Fruit fly (Drosophila melanogaster): ENCODE results near the gene Cbl.

Cbl gene

DNA sequence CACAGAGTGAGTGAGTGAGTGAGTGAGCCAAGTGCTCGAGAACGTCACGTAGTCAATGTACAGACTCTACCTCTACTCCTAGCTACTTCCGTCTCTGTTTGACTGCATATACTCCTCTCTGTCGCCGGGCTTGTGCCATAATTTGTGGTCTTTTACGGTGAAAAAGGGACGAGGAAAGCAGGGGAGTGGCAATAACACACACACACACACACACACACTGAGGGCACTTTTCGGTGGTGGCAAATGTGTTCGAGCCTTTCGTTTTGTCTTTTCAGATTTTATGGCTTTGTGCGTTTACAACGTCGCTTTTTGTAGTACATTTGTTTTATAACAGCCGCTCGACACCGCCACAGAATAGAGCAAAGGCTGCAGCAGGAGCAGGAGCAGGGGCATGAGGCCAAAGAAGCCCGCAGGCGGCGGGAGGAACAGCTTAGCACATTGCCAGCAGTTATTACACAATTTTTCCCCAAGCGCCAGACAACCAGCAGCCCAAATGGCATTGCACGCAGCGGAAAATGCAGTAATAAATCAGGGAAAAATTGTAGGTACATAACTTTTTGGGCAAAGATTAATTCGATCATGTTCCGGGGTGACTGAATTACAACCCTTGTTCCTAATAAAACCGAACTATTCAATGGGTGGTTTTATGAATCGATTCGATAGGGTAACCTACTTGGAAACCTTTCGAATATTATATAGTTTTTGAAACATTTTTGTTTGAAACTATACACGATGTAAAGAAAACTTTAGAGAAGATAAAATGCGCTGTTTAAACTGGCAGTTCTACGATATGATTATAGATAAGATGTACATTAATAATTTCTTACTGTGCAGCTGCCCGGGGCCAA lies 34.2 kb downstream of the Cbl start:
- TF ChIP-seq Crg-1 (GFP tag; optimal IDR thresholded peaks at IDR 0.05) = no peak

DNA sequence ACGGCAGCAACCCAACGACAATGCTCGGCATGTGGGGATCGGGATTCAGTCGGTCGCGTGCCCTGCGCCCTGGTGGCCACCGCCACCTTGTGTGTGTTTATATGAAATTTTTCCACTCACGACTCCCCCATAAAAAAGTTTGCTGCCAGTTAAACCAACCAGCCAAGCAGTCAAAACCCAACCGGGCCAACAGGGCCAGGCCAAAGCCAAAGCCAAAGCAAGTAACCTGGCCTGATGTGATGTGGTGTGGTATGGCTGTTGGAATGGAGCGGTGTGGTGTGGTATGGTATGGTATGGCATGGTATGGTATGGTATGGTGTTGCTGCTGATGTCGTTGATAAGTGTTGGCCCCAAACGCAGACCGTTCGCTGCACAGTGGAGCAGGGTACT lies 34.9 kb downstream of the Cbl start:
- TF ChIP-seq pad (GFP tag; optimal IDR thresholded peaks at IDR 0.05) (no peak), toe (GFP tag; optimal IDR thresholded peaks at IDR 0.05) (no peak), Clk (GFP tag; optimal IDR thresholded peaks at IDR 0.05) (no peak), CG14711 (tag; optimal IDR thresholded peaks at IDR 0.05) (no peak), ovo (GFP tag; optimal IDR thresholded peaks at IDR 0.05) (no peak), cnc (optimal IDR thresholded peaks at IDR 0.05) (no peak), CG7045 (GFP tag; optimal IDR thresholded peaks at IDR 0.05) (no peak), Mnt (GFP tag; optimal IDR thresholded peaks at IDR 0.05) (no peak), CG5204 (GFP tag; optimal IDR thresholded peaks at IDR 0.05) (no peak), tj (GFP tag; optimal IDR thresholded peaks at IDR 0.05) (no peak), Hr96 (GFP tag; optimal IDR thresholded peaks at IDR 0.05) (no peak), kay (GFP tag; ENCODE audit: borderline replicate concordance) (no peak), CG1620 (GFP tag; optimal IDR thresholded peaks at IDR 0.05) (no peak)

DNA sequence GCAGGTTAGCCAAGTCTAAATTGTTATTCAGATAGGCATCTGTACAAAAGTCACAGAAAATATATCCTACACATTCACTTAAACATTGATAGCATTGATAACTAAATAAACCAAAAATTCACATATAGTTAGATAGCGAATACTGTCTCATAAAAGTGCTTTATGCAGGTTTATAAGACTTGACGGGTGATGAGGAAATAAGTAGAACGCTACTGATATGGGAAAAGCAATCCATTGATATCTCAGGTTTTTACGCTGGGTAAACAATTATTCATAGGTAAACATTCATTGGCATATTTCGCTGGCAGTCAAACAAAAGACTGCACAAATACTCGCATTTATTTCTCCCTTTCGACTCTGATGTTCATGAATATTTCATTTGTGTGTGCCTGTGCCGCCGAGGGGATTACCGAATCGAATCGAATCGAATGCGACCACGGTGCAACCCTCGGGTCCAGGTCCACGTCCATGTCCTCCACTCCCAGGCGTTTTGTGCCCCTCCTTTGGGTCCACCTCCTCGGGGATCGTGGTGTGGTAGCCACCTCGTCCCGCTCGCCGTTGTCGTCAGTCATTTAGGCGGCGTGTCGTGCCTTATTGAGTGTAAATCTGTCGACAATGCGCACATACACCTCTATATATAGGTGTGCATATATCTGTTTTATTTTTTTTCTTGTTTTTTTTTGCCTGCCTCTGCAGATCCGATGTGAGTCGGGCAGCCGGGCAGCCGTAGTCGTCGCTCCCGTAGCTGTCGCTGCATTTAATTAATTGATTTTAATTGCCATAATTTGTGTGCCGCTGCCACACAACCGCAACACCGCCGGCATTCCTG lies 35.5 kb downstream of the Cbl start:
- peak; percentile 50 for TF ChIP-seq CG12768 (GFP tag; optimal IDR thresholded peaks at IDR 0.05)
- peak; percentile 59 for TF ChIP-seq tj (GFP tag; optimal IDR thresholded peaks at IDR 0.05)
- TF ChIP-seq CG14711 (tag; optimal IDR thresholded peaks at IDR 0.05) = no peak
- peak; percentile 8 for TF ChIP-seq Hr96 (GFP tag; optimal IDR thresholded peaks at IDR 0.05)
- TF ChIP-seq CG11617 (GFP tag; optimal IDR thresholded peaks at IDR 0.05) = no peak

DNA sequence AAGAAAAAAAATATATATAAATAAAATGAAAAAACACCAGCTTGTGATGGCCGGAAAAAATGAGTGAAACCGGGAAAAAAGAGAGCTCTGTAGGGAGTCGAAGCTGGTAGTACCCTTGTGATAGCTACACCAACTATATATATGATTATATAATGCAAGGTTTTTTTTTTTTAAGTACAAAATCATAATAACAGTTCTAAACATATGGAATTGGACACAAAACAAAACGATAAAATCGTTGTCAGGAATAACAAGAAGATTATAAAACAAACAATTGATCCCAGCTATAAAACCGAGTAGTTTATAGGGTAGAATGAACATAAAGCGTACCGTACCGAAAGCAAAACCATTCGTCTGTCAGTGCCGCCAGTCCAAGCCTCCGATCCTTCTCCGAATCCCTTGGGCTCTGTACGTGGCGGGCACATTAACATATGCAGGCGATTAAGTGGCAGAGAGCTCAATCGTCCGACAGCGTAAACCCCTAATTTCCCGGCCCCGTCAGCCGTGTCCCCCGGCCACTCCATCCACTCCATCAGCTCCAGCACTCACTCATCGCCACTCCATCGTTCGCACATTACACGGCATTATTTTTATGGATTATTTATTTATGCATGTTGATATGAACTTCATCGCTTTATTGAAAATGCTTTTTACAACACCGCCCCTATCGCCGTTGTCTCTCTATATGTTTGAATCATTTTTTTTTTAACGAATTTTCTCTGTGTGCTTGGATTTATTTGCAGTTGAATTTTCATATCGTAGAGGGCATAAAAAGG lies 36.7 kb downstream of the Cbl start:
- TF ChIP-seq CG11617 (GFP tag; optimal IDR thresholded peaks at IDR 0.05) (no peak), Hr96 (GFP tag; optimal IDR thresholded peaks at IDR 0.05) (no peak), CG7045 (GFP tag; optimal IDR thresholded peaks at IDR 0.05) (no peak), cic (GFP tag; optimal IDR thresholded peaks at IDR 0.05) (no peak), CG5204 (GFP tag; optimal IDR thresholded peaks at IDR 0.05) (no peak), tj (GFP tag; optimal IDR thresholded peaks at IDR 0.05) (no peak), Clk (GFP tag; optimal IDR thresholded peaks at IDR 0.05) (no peak), CG14711 (tag; optimal IDR thresholded peaks at IDR 0.05) (no peak), ovo (GFP tag; optimal IDR thresholded peaks at IDR 0.05) (no peak), Crg-1 (GFP tag; optimal IDR thresholded peaks at IDR 0.05) (no peak), Mnt (GFP tag; optimal IDR thresholded peaks at IDR 0.05) (no peak), bab1 (GFP tag; optimal IDR thresholded peaks at IDR 0.05) (no peak), CG1620 (GFP tag; optimal IDR thresholded peaks at IDR 0.05) (no peak), pad (GFP tag; optimal IDR thresholded peaks at IDR 0.05) (no peak), toe (GFP tag; optimal IDR thresholded peaks at IDR 0.05) (no peak)

DNA sequence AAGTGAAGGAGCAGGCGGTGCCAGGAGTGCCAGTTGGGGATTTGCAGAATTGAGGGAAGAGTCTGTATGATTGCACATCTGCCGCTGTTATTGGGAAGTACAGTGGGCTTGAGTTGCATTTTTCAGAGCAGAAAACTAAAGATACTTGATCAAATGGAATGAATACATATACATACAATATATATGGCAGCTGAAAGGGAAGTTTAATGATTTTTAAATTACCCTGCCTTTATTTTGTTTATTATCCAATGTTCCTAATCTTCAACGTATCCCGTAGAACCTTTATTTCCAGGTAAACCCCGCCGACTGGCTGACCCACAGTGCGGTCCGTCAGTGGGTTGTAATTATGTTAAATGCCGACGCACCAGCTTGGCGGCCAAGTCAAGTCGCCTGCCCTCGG lies 56.2 kb downstream of the Cbl start:
- TF ChIP-seq kay (GFP tag; ENCODE audit: borderline replicate concordance) (no peak), ovo (GFP tag; optimal IDR thresholded peaks at IDR 0.05) (no peak), pad (GFP tag; optimal IDR thresholded peaks at IDR 0.05) (no peak), CG7045 (GFP tag; optimal IDR thresholded peaks at IDR 0.05) (no peak), tj (GFP tag; optimal IDR thresholded peaks at IDR 0.05) (no peak), toe (GFP tag; optimal IDR thresholded peaks at IDR 0.05) (no peak), CG11617 (GFP tag; optimal IDR thresholded peaks at IDR 0.05) (no peak), CG33017 (tag; optimal IDR thresholded peaks at IDR 0.05) (no peak), CG12768 (GFP tag; optimal IDR thresholded peaks at IDR 0.05) (no peak), CG1620 (GFP tag; optimal IDR thresholded peaks at IDR 0.05) (no peak), CG5204 (GFP tag; optimal IDR thresholded peaks at IDR 0.05) (no peak), Crg-1 (GFP tag; optimal IDR thresholded peaks at IDR 0.05) (no peak), Mnt (GFP tag; optimal IDR thresholded peaks at IDR 0.05) (no peak), cic (GFP tag; optimal IDR thresholded peaks at IDR 0.05) (no peak), Clk (GFP tag; optimal IDR thresholded peaks at IDR 0.05) (no peak), bab1 (GFP tag; optimal IDR thresholded peaks at IDR 0.05) (no peak)
